Fruit fly (Drosophila melanogaster): Measurements from ENCODE around the gene Kap-alpha3.

Kap-alpha3 gene

DNA sequence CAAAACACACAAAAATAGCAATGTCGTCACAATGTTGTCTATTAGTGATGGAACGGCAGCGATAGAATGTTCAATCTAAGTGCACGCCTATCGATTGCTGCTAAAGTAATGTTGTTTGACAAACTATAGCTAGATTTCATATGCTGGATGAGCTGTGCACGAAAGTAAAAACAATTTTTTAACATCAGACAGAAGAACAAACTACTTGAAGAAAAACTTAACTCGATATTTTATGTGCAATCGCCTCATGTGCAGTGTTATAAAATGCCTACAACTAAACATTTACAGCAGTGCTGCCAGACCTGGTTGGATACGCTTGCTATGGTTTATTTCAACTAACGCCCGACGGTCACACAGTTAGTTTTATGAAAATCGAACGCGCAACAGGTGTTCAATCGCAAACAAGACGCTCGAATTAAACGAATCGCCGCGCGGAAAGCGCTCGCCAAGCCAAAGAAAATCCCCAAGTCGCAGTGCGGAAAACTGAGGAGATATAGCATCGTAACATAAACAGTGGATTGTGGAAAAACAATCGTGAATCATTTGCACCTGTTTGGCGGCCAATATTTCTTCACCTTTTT lies 13.5 kb upstream of the Kap-alpha3 start, which contains the start of the genes bocks and CG8312 (continued):
- TF ChIP-seq CG9876 (GFP tag; optimal IDR thresholded peaks at IDR 0.05) (peak; percentile 40), Atf-2 (GFP tag; optimal IDR thresholded peaks at IDR 0.05) (peak; percentile 51), Lpt (GFP tag; optimal IDR thresholded peaks at IDR 0.05) (no peak), Six4 (GFP tag; optimal IDR thresholded peaks at IDR 0.05) (no peak), sna (GFP tag; IDR thresholded peaks at IDR 0.05; ENCODE audit: partially characterized antibody) (no peak), insv (GFP tag; optimal IDR thresholded peaks at IDR 0.05) (peak in 1 of 2 experiments; percentile 54), Dp (GFP tag; optimal IDR thresholded peaks at IDR 0.05) (peak; percentile 67), ro (GFP tag; IDR thresholded peaks at IDR 0.05) (no peak), ttk (GFP tag; IDR thresholded peaks at IDR 0.05) (no peak), CG7357 (GFP tag; IDR thresholded peaks at IDR 0.05) (no peak), chinmo (GFP tag; IDR thresholded peaks at IDR 0.05; ENCODE audit: partially characterized antibody) (no peak), kah (GFP tag; optimal IDR thresholded peaks at IDR 0.05) (peak; percentile 100), CG3995 (GFP tag; optimal IDR thresholded peaks at IDR 0.05) (peak; percentile 88), CG2202 (tag; optimal IDR thresholded peaks at IDR 0.05) (no peak), pzg (GFP tag; optimal IDR thresholded peaks at IDR 0.05) (peak; percentile 99), ci (GFP tag; IDR thresholded peaks at IDR 0.05) (no peak), CG10654 (GFP tag; optimal IDR thresholded peaks at IDR 0.05) (peak; percentile 38), Meics (GFP tag; optimal IDR thresholded peaks at IDR 0.05) (peak; percentile 6), CG1529 (GFP tag; optimal IDR thresholded peaks at IDR 0.05) (no peak), Dfd (GFP tag; optimal IDR thresholded peaks at IDR 0.05) (no peak), YL-1 (GFP tag; optimal IDR thresholded peaks at IDR 0.05) (peak; percentile 70), ato (GFP tag; IDR thresholded peaks at IDR 0.05; ENCODE audit: partially characterized antibody) (no peak), ken (GFP tag; IDR thresholded peaks at IDR 0.05) (no peak), CG12071 (GFP tag; optimal IDR thresholded peaks at IDR 0.05) (peak; percentile 17), grau (tag; optimal IDR thresholded peaks at IDR 0.05) (peak; percentile 54), CG14014 (GFP tag; IDR thresholded peaks at IDR 0.05) (no peak), lmd (GFP tag; IDR thresholded peaks at IDR 0.05) (no peak), sc (optimal IDR thresholded peaks at IDR 0.05) (no peak), sc (GFP tag; optimal IDR thresholded peaks at IDR 0.05) (no peak), jing (GFP tag; optimal IDR thresholded peaks at IDR 0.05) (no peak), CG30403 (GFP tag; optimal IDR thresholded peaks at IDR 0.05) (peak; percentile 65), CG6791 (GFP tag; IDR thresholded peaks at IDR 0.05; ENCODE audit: partially characterized antibody) (no peak), CG12236 (GFP tag; optimal IDR thresholded peaks at IDR 0.05) (no peak), slp2 (GFP tag; optimal IDR thresholded peaks at IDR 0.05) (no peak), dpn (GFP tag; optimal IDR thresholded peaks at IDR 0.05) (peak; percentile 49 to 64), sd (tag; optimal IDR thresholded peaks at IDR 0.05) (peak; percentile 57), gro (GFP tag; optimal IDR thresholded peaks at IDR 0.05) (peak; percentile 69), Ssrp (tag; optimal IDR thresholded peaks at IDR 0.05) (no peak), dimm (GFP tag; IDR thresholded peaks at IDR 0.05) (no peak), gem (tag; optimal IDR thresholded peaks at IDR 0.05) (peak; percentile 24), CG16813 (GFP tag; IDR thresholded peaks at IDR 0.05; ENCODE audit: partially characterized antibody) (no peak), hbn (GFP tag; IDR thresholded peaks at IDR 0.05; ENCODE audit: partially characterized antibody) (no peak), CG11504 (tag; optimal IDR thresholded peaks at IDR 0.05) (no peak), Elba2 (GFP tag; optimal IDR thresholded peaks at IDR 0.05) (no peak), zen (tag; optimal IDR thresholded peaks at IDR 0.05) (peak; percentile 26), CG17385 (GFP tag; optimal IDR thresholded peaks at IDR 0.05) (peak; percentile 29), Usf (GFP tag; optimal IDR thresholded peaks at IDR 0.05) (no peak), CG6254 (GFP tag; optimal IDR thresholded peaks at IDR 0.05) (no peak), dan (GFP tag; IDR thresholded peaks at IDR 0.05) (no peak), unpg (GFP tag; optimal IDR thresholded peaks at IDR 0.05) (no peak), CG2129 (GFP tag; IDR thresholded peaks at IDR 0.05; ENCODE audit: partially characterized antibody) (no peak)

Measured in whole organism, embryonic.